Fruit fly (Drosophila melanogaster) whole organism, embryonic: ENCODE results near the gene vnd.

Experiments
- Abd-B ChIP-seq: fragments of 200-800 bp; sonication (Bioruptor generic); optimal IDR thresholded peaks from 2 replicates; lab custom pipeline; 2018; ENCODE audit warnings: missing biosample characterization, mild to moderate bottlenecking, missing genetic modification characterization, moderate library complexity
- Atf-2 ChIP-seq: fragments of 200-800 bp; sonication (Bioruptor generic); optimal IDR thresholded peaks from 2 replicates; lab custom pipeline; 2016; ENCODE audit warnings: missing biosample characterization, missing genetic modification characterization
- CG1024 ChIP-seq: fragments of 200-800 bp; sonication (Bioruptor generic); IDR thresholded peaks from 2 replicates; pipeline ENCODE4 v1.3.6; 2022; ENCODE audit warnings: missing biosample characterization, missing genetic modification characterization
- CG10431 ChIP-seq: fragments of 200-800 bp; sonication (Bioruptor generic); optimal IDR thresholded peaks from 3 replicates; lab custom pipeline; 2018; ENCODE audit warnings: missing biosample characterization, mild to moderate bottlenecking, missing genetic modification characterization
- CG10543 ChIP-seq: fragments of 200-800 bp; sonication (Bioruptor generic); optimal IDR thresholded peaks from 3 replicates; lab custom pipeline; 2017; ENCODE audit warnings: missing biosample characterization, mild to moderate bottlenecking, missing genetic modification characterization, moderate library complexity
- CG12391 ChIP-seq: fragments of 200-800 bp; sonication (Bioruptor generic); optimal IDR thresholded peaks from 3 replicates; lab custom pipeline; 2018; ENCODE audit warnings: missing biosample characterization, mild to moderate bottlenecking, missing genetic modification characterization, moderate library complexity
- CG14667 ChIP-seq: fragments of 200-800 bp; sonication (Bioruptor generic); IDR thresholded peaks from 2 replicates; pipeline ENCODE4 v1.3.6; 2022; ENCODE audit warnings: missing biosample characterization, missing genetic modification characterization
- CG1603 ChIP-seq: fragments of 200-800 bp; sonication (Bioruptor generic); optimal IDR thresholded peaks from 2 replicates; lab custom pipeline; 2019; ENCODE audit warnings: missing biosample characterization, mild to moderate bottlenecking, missing genetic modification characterization, moderate library complexity
- CG2678 ChIP-seq: fragments of 200-800 bp; sonication (Bioruptor generic); optimal IDR thresholded peaks from 3 replicates; lab custom pipeline; 2019; ENCODE audit warnings: missing biosample characterization, mild to moderate bottlenecking, missing genetic modification characterization, moderate library complexity
- CG2875 ChIP-seq: fragments of 200-800 bp; sonication (Bioruptor generic); optimal IDR thresholded peaks from 2 replicates; lab custom pipeline; 2017; ENCODE audit warnings: missing biosample characterization, mild to moderate bottlenecking, missing genetic modification characterization, missing genetic modification reagents
- CG4707 ChIP-seq: fragments of 200-800 bp; sonication (Bioruptor generic); optimal IDR thresholded peaks from 2 replicates; lab custom pipeline; 2018; ENCODE audit warnings: missing biosample characterization, mild to moderate bottlenecking, missing genetic modification characterization, moderate library complexity
- CG4820 ChIP-seq: fragments of 200-800 bp; sonication (Bioruptor generic); optimal IDR thresholded peaks from 3 replicates; lab custom pipeline; 2016; ENCODE audit warnings: missing biosample characterization, missing genetic modification characterization
- CG6765 ChIP-seq: fragments of 200-800 bp; sonication (Bioruptor generic); optimal IDR thresholded peaks from 3 replicates; lab custom pipeline; 2017; ENCODE audit warnings: missing biosample characterization, mild to moderate bottlenecking, missing genetic modification characterization
- CG7271 ChIP-seq: fragments of 200-800 bp; sonication (Bioruptor generic); optimal IDR thresholded peaks from 2 replicates; lab custom pipeline; 2018; ENCODE audit warnings: missing biosample characterization, mild to moderate bottlenecking, missing genetic modification characterization, moderate library complexity
- CG7987 ChIP-seq: fragments of 200-800 bp; sonication (Bioruptor generic); optimal IDR thresholded peaks from 2 replicates; lab custom pipeline; 2018; ENCODE audit warnings: missing biosample characterization, mild to moderate bottlenecking, missing genetic modification characterization, moderate library complexity
- CG8290 ChIP-seq, 3 experiments: fragments of 200-800 bp; sonication (Bioruptor generic); optimal IDR thresholded peaks; 2 replicates each; lab custom pipeline; 2016 to 2019; ENCODE audit warnings: missing biosample characterization in 3 of 3, missing genetic modification characterization in 3 of 3, mild to moderate bottlenecking in 2 of 3, moderate library complexity in 1 of 3
- CG8765 ChIP-seq: fragments of 200-800 bp; sonication (Bioruptor generic); IDR thresholded peaks from 2 replicates; pipeline ENCODE4 v1.3.6; 2022; ENCODE audit warnings: missing biosample characterization, missing genetic modification characterization
- E2f1 ChIP-seq: fragments of 200-800 bp; sonication (Bioruptor generic); IDR thresholded peaks from 2 replicates; pipeline ENCODE4 v1.3.6; 2022; ENCODE audit warnings: missing biosample characterization, missing genetic modification characterization
- Fer1 ChIP-seq: fragments of 200-800 bp; sonication (Bioruptor generic); optimal IDR thresholded peaks from 2 replicates; lab custom pipeline; 2017; ENCODE audit warnings: missing biosample characterization, mild to moderate bottlenecking, missing genetic modification characterization
- GATAe ChIP-seq: fragments of 200-800 bp; sonication (Bioruptor generic); conservative IDR thresholded peaks from 2 replicates; pipeline ENCODE4 v1.3.6; 2022; ENCODE audit warnings: missing biosample characterization, missing genetic modification characterization
- HmgZ ChIP-seq: fragments of 200-800 bp; sonication (Bioruptor generic); optimal IDR thresholded peaks from 2 replicates; lab custom pipeline; 2018; ENCODE audit warnings: missing biosample characterization, mild to moderate bottlenecking, missing genetic modification characterization
- Hr78 ChIP-seq, 2 experiments: fragments of 200-800 bp in 1 of 2; fragments of >200 bp in 1 of 2; sonication (Bioruptor generic) in 1 of 2; optimal IDR thresholded peaks; 2 replicates each; lab custom pipeline; 2017 to 2019; ENCODE audit warnings: missing biosample characterization in 2 of 2, missing genetic modification characterization in 2 of 2, mild to moderate bottlenecking in 1 of 2, moderate library complexity in 1 of 2
- Lpt ChIP-seq: fragments of >200 bp; optimal IDR thresholded peaks from 2 replicates; lab custom pipeline; 2018; ENCODE audit warnings: missing biosample characterization, missing genetic modification characterization
- MBD-R2 ChIP-seq: fragments of 200-800 bp; sonication (Bioruptor generic); IDR thresholded peaks from 2 replicates; pipeline ENCODE4 v1.3.6; 2022; ENCODE audit warnings: missing biosample characterization, missing genetic modification characterization
- Med ChIP-seq: fragments of 200-800 bp; sonication (Bioruptor generic); peaks from one replicate; lab custom pipeline; 2016; ENCODE audit warnings: missing biosample characterization, missing genetic modification characterization, mild to moderate bottlenecking, inconsistent platforms, moderate library complexity
- NFAT ChIP-seq: fragments of 200-800 bp; sonication (Bioruptor generic); IDR thresholded peaks from 2 replicates; pipeline ENCODE4 v1.3.6; 2022; ENCODE audit warnings: missing biosample characterization, missing genetic modification characterization
- bsh ChIP-seq, 2 experiments: fragments of 200-800 bp; sonication (Bioruptor generic); optimal IDR thresholded peaks; 2 replicates each; lab custom pipeline; 2017 to 2018; ENCODE audit warnings: mild to moderate bottlenecking in 2 of 2, missing biosample characterization in 2 of 2, missing genetic modification characterization in 2 of 2, moderate library complexity in 1 of 2
- chinmo ChIP-seq: fragments of 200-800 bp; sonication (Bioruptor generic); IDR thresholded peaks from 4 replicates; pipeline ENCODE4 v1.3.6; 2022; ENCODE audit warnings: missing biosample characterization, missing genetic modification characterization; ENCODE audit not compliant: partially characterized antibody
- ci ChIP-seq: fragments of 200-800 bp; sonication (Bioruptor generic); IDR thresholded peaks from 3 replicates; pipeline ENCODE4 v1.3.6; 2022; ENCODE audit warnings: missing biosample characterization, missing genetic modification characterization
- crol ChIP-seq: fragments of 200-800 bp; sonication (Bioruptor generic); IDR thresholded peaks from 2 replicates; pipeline ENCODE4 v1.3.6; 2022; ENCODE audit warnings: missing biosample characterization, missing genetic modification characterization
- exex ChIP-seq: fragments of 200-800 bp; sonication (Bioruptor generic); optimal IDR thresholded peaks from 4 replicates; lab custom pipeline; 2018; ENCODE audit warnings: missing biosample characterization, mild to moderate bottlenecking, missing genetic modification characterization, moderate library complexity
- gem ChIP-seq: fragments of 200-800 bp; sonication (Bioruptor generic); optimal IDR thresholded peaks from 2 replicates; lab custom pipeline; 2019; ENCODE audit warnings: missing biosample characterization, mild to moderate bottlenecking, missing genetic modification characterization, moderate library complexity
- grn ChIP-seq: fragments of 200-800 bp; sonication (Bioruptor generic); optimal IDR thresholded peaks from 3 replicates; lab custom pipeline; 2017; ENCODE audit warnings: missing biosample characterization, missing genetic modification characterization
- gro ChIP-seq: fragments of 200-800 bp; sonication (Bioruptor generic); optimal IDR thresholded peaks from 2 replicates; lab custom pipeline; 2016; ENCODE audit warnings: missing biosample characterization, missing genetic modification characterization
- ham ChIP-seq: fragments of 200-800 bp; sonication (Bioruptor generic); IDR thresholded peaks from 2 replicates; pipeline ENCODE4 v1.3.6; 2022; ENCODE audit warnings: missing biosample characterization, missing genetic modification characterization
- hb ChIP-seq: fragments of 200-800 bp; sonication (Bioruptor generic); IDR thresholded peaks from 3 replicates; pipeline ENCODE4 v1.3.6; 2022; ENCODE audit warnings: missing biosample characterization, missing genetic modification characterization; ENCODE audit not compliant: partially characterized antibody
- kni ChIP-seq: fragments of 200-800 bp; sonication (Bioruptor generic); optimal IDR thresholded peaks from 3 replicates; lab custom pipeline; 2017; ENCODE audit warnings: mild to moderate bottlenecking, missing biosample characterization, missing genetic modification reagents, missing genetic modification characterization
- lmd ChIP-seq: fragments of 200-800 bp; sonication (Bioruptor generic); IDR thresholded peaks from 2 replicates; pipeline ENCODE4 v1.3.6; 2022; ENCODE audit warnings: missing biosample characterization, missing genetic modification characterization
- mirr ChIP-seq: fragments of 200-800 bp; sonication (Bioruptor generic); optimal IDR thresholded peaks from 3 replicates; lab custom pipeline; 2018; ENCODE audit warnings: missing biosample characterization, mild to moderate bottlenecking, missing genetic modification characterization
- pan ChIP-seq, 4 experiments: fragments of >200 bp in 3 of 4; fragments of 200-800 bp in 1 of 4; sonication (Bioruptor generic) in 1 of 4; optimal IDR thresholded peaks in 3 of 4; IDR thresholded peaks in 1 of 4; 2 replicates each; pipeline versions ENCODE4 v1.3.6 to Lab custom; 2017 to 2022; ENCODE audit warnings: missing biosample characterization in 2 of 4, missing genetic modification characterization in 2 of 4, mixed read lengths in 1 of 4
- row ChIP-seq: fragments of 200-800 bp; sonication (Bioruptor generic); IDR thresholded peaks from 3 replicates; pipeline ENCODE4 v1.3.6; 2022; ENCODE audit warnings: missing biosample characterization, missing genetic modification characterization
- sc ChIP-seq, 3 experiments: fragments of >200 bp in 2 of 3; fragments of 200-800 bp in 1 of 3; sonication (Bioruptor generic) in 1 of 3; optimal IDR thresholded peaks; 2 replicates in 2 of 3; 3 replicates in 1 of 3; lab custom pipeline; 2017; ENCODE audit warnings: mild to moderate bottlenecking in 1 of 3, missing biosample characterization in 1 of 3, missing genetic modification characterization in 1 of 3, missing genetic modification reagents in 1 of 3
- sd ChIP-seq: fragments of 200-800 bp; sonication (Bioruptor generic); optimal IDR thresholded peaks from 3 replicates; lab custom pipeline; 2018; ENCODE audit warnings: missing biosample characterization, mild to moderate bottlenecking, missing genetic modification characterization, moderate library complexity
- stc ChIP-seq: fragments of 200-800 bp; sonication (Bioruptor generic); IDR thresholded peaks from 2 replicates; pipeline ENCODE4 v1.3.6; 2022; ENCODE audit warnings: missing biosample characterization, missing genetic modification characterization
- sug ChIP-seq: fragments of 200-800 bp; optimal IDR thresholded peaks from 2 replicates; lab custom pipeline; 2019; ENCODE audit warnings: missing biosample characterization, mild to moderate bottlenecking, missing genetic modification characterization, moderate library complexity

vnd gene

DNA sequence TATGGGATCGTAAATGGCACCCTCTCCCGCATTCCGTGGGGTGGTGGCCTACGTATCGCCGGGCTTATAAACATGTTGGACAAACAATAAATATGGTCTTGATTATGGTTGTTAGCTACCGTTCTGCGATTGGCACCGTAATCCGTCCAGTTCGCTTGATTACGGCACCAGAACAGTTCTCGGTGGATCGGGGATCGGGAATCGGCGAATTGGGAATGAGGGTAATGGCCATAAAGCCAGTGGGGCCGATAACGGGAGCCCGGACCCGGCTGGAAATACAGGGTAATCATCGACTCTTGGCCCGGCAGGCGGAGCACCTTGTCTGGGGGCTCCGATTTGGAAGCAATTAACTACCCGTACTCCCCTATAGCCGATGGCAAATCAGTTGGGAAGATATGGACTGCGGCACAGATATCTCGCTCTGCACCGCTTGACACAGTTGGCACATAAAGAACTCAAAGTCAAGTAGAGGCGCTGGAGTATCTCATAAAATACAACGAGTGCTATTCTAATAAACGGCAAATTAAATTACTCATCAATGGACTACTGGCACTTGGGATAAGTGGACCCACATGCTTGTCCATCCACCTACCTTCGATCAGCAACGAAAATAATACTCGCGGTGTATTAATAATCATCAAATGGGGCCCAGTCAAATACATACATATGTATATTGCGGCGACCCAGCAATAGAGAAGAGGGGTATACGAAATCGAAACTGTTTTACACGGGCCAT, 16.6 kb downstream of the vnd start (continued):
- TF ChIP-seq sd (tag; lab: Kevin White, UChicago) (peak; percentile 59), CG2678 (tag; lab: Kevin White, UChicago) (peak; percentile 16), bsh (GFP tag; optimal IDR thresholded peaks at IDR 0.05; lab: Kevin White, UChicago) (peak in 1 of 2 experiments; percentile 18), CG1603 (tag; lab: Kevin White, UChicago) (peak; percentile 16), GATAe (0 out of 2 replicates have a peak, but pooled peaks have one; percentile 16), grn (peak; percentile 32), ci (GFP tag; lab: Robert Waterston, UW) (peak; percentile 22; the same call in 1 of the 3 replicates)

DNA sequence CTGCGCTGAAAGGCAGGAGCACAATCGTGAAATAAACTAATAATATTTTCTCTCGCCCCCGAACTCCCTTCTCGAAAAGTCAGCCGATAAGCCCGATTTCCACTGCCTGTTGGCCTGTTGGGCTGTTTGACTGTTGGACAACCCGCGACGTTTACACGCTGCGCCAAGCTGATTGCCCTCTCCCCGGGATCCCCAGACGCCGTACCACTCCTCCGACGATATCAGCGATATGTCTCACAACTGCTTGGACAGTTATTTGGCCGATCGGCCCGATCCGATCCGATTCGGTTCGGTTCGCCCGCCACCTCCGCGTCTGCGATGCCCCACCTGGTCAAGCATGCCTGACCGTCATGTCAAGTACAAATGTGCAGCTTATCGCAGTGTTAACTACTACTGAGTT, 17.8 kb downstream of the vnd start:
- no peak for TF ChIP-seq pan (optimal IDR thresholded peaks at IDR 0.05; lab: Kevin White, UChicago)
- no peak for TF ChIP-seq pan (GFP tag; optimal IDR thresholded peaks at IDR 0.05 in 1 of 2, IDR thresholded peaks at IDR 0.05 in 1 of 2)
- no peak for TF ChIP-seq kni
- no peak for TF ChIP-seq Abd-B (GFP tag; lab: Kevin White, UChicago)
- no peak for TF ChIP-seq CG14667 (GFP tag; lab: Robert Waterston, UW)
- peak; percentile 74 for TF ChIP-seq exex
- no peak for TF ChIP-seq stc (GFP tag; lab: Robert Waterston, UW)
- TF ChIP-seq HmgZ: peak; percentile 43
- TF ChIP-seq CG10431 (GFP tag; lab: Kevin White, UChicago): no peak
- no peak for TF ChIP-seq Atf-2 (GFP tag; lab: Kevin White, UChicago)
- no peak for TF ChIP-seq MBD-R2 (GFP tag; lab: Robert Waterston, UW)
- TF ChIP-seq CG6765 (GFP tag; lab: Kevin White, UChicago): no peak
- TF ChIP-seq CG2875 (GFP tag; lab: Kevin White, UChicago): no peak
- peak in 1 of 2 experiments; percentile 18 for TF ChIP-seq Hr78 (GFP tag; optimal IDR thresholded peaks at IDR 0.05; lab: Kevin White, UChicago)
- TF ChIP-seq row (GFP tag; lab: Robert Waterston, UW): no peak
- TF ChIP-seq E2f1 (GFP tag; lab: Robert Waterston, UW): no peak
- TF ChIP-seq gem (tag; lab: Kevin White, UChicago): peak; percentile 9
- TF ChIP-seq crol: peak; percentile 90
- TF ChIP-seq CG7987 (GFP tag; lab: Kevin White, UChicago): peak; percentile 84
- TF ChIP-seq CG8290 (GFP tag; optimal IDR thresholded peaks at IDR 0.05; lab: Kevin White, UChicago): no peak
- TF ChIP-seq CG8290 (tag; optimal IDR thresholded peaks at IDR 0.05; lab: Kevin White, UChicago): no peak
- no peak for TF ChIP-seq CG7271
- no peak for TF ChIP-seq CG8765 (GFP tag; lab: Robert Waterston, UW)
- no peak for TF ChIP-seq CG1024
- TF ChIP-seq sd (tag; lab: Kevin White, UChicago): peak; percentile 9
- no peak for TF ChIP-seq Fer1 (GFP tag; lab: Kevin White, UChicago)
- TF ChIP-seq sug (tag; lab: Kevin White, UChicago): peak; percentile 83
- no peak for TF ChIP-seq CG12391 (tag; lab: Kevin White, UChicago)
- TF ChIP-seq CG10543: peak; percentile 75
- no peak for TF ChIP-seq ham
- no peak for TF ChIP-seq CG4820 (GFP tag; lab: Kevin White, UChicago)
- TF ChIP-seq Lpt (GFP tag; lab: Kevin White, UChicago): no peak
- no peak for TF ChIP-seq gro (GFP tag; lab: Kevin White, UChicago)
- no peak for TF ChIP-seq NFAT (GFP tag; lab: Robert Waterston, UW)
- peak; percentile 69; the same call in 2 of the 4 replicates for TF ChIP-seq chinmo (GFP tag; lab: Robert Waterston, UW)
- peak; percentile 93 for TF ChIP-seq mirr (GFP tag; lab: Kevin White, UChicago)
- no peak for TF ChIP-seq CG4707 (GFP tag; lab: Kevin White, UChicago)
- TF ChIP-seq lmd (GFP tag; lab: Robert Waterston, UW): no peak
- no peak for TF ChIP-seq hb (GFP tag; lab: Robert Waterston, UW)
- TF ChIP-seq Med (GFP tag; lab: Kevin White, UChicago): peak; percentile 79
- TF ChIP-seq GATAe: peak; percentile 81
- TF ChIP-seq sc (optimal IDR thresholded peaks at IDR 0.05; lab: Kevin White, UChicago): no peak
- TF ChIP-seq sc (GFP tag; optimal IDR thresholded peaks at IDR 0.05; lab: Kevin White, UChicago): no peak
